Fruit fly (Drosophila melanogaster) whole organism, pupa: ENCODE data around the gene grn.

Source experiments
- CG10348 ChIP-seq: fragments of 200-800 bp; sonication (Bioruptor generic); IDR thresholded peaks from 2 replicates; pipeline ENCODE4 v1.3.6; 2022; ENCODE audit warnings: missing biosample characterization, missing genetic modification characterization
- CG12605 ChIP-seq: fragments of 200-800 bp; sonication (Bioruptor generic); IDR thresholded peaks from 2 replicates; pipeline ENCODE4 v1.3.6; 2022; ENCODE audit warnings: missing biosample characterization, missing genetic modification characterization
- CG14655 ChIP-seq: fragments of 200-800 bp; sonication (Bioruptor generic); optimal IDR thresholded peaks from 3 replicates; lab custom pipeline; 2017; ENCODE audit warnings: mild to moderate bottlenecking, missing biosample characterization, missing genetic modification reagents, missing genetic modification characterization
- CG32121 ChIP-seq: fragments of 200-800 bp; sonication (Bioruptor generic); IDR thresholded peaks from 2 replicates; pipeline ENCODE4 v1.3.6; 2022; ENCODE audit warnings: missing biosample characterization, missing genetic modification characterization
- CG34367 ChIP-seq: fragments of 200-800 bp; sonication (Bioruptor generic); optimal IDR thresholded peaks from 2 replicates; lab custom pipeline; 2018; ENCODE audit warnings: missing biosample characterization, mild to moderate bottlenecking, missing genetic modification characterization
- EcR ChIP-seq: fragments of 200-800 bp; sonication (Bioruptor generic); optimal IDR thresholded peaks from 3 replicates; lab custom pipeline; 2019; ENCODE audit warnings: missing biosample characterization, missing genetic modification characterization, mild to moderate bottlenecking, moderate library complexity, missing genetic modification reagents
- Snoo ChIP-seq: fragments of 200-800 bp; sonication (Bioruptor generic); optimal IDR thresholded peaks from 3 replicates; lab custom pipeline; 2017; ENCODE audit warnings: missing biosample characterization, mild to moderate bottlenecking, missing genetic modification characterization, inconsistent platforms
- fd96Ca ChIP-seq: fragments of 200-800 bp; sonication (Bioruptor generic); IDR thresholded peaks from 3 replicates; pipeline ENCODE4 v1.3.6; 2022; ENCODE audit warnings: missing biosample characterization, missing genetic modification characterization
- gl ChIP-seq: fragments of 200-800 bp; sonication (Bioruptor generic); optimal IDR thresholded peaks from 2 replicates; lab custom pipeline; 2018; ENCODE audit warnings: missing biosample characterization, mild to moderate bottlenecking, missing genetic modification characterization

- TF ChIP-seq EcR (GFP tag; lab: Kevin White, UChicago): no peak
- no peak for TF ChIP-seq fd96Ca (GFP tag; lab: Robert Waterston, UW)
- no peak for TF ChIP-seq CG32121
- TF ChIP-seq CG14655 (GFP tag; lab: Kevin White, UChicago): no peak
- no peak for TF ChIP-seq CG12605 (GFP tag; lab: Robert Waterston, UW)
- TF ChIP-seq gl (tag; lab: Kevin White, UChicago): no peak
- TF ChIP-seq Snoo (tag; lab: Kevin White, UChicago): no peak
- no peak for TF ChIP-seq CG10348
- no peak for TF ChIP-seq CG34367
These were observed 22.1 kb upstream of the grn start for dm6 chr3R:8203367-8203766.
